Fruit fly (Drosophila melanogaster) whole organism, wandering third instar larva: Measurements from ENCODE around the gene CG5149.

Source experiments
- Abd-B ChIP-seq: fragments of >200 bp; optimal IDR thresholded peaks from 2 replicates; lab custom pipeline; 2017; ENCODE audit warnings: missing biosample characterization, missing genetic modification characterization
- CG32264 ChIP-seq: fragments of 200-800 bp; sonication (Bioruptor generic); optimal IDR thresholded peaks from 2 replicates; lab custom pipeline; 2016; ENCODE audit warnings: missing biosample characterization, missing genetic modification characterization
- CG9705 ChIP-seq: fragments of 200-800 bp; sonication (Bioruptor generic); optimal IDR thresholded peaks from 2 replicates; lab custom pipeline; 2018; ENCODE audit warnings: missing biosample characterization, mild to moderate bottlenecking, missing genetic modification characterization
- CrebA ChIP-seq: fragments of 200-800 bp; sonication (Bioruptor generic); optimal IDR thresholded peaks from 2 replicates; lab custom pipeline; 2016; ENCODE audit warnings: missing biosample characterization, mild to moderate bottlenecking, missing genetic modification characterization, borderline replicate concordance
- Dfd ChIP-seq: fragments of >200 bp; optimal IDR thresholded peaks from 2 replicates; lab custom pipeline; 2017; ENCODE audit warnings: missing biosample characterization, missing genetic modification characterization
- Dif ChIP-seq: fragments of 200-275, 200-300 bp; sonication (Bioruptor generic); optimal IDR thresholded peaks from 2 replicates; lab custom pipeline; 2018; ENCODE audit warnings: missing biosample characterization, missing genetic modification characterization; ENCODE audit not compliant: partially characterized antibody
- GATAd ChIP-seq: sonication (Bioruptor generic); optimal IDR thresholded peaks from 2 replicates; lab custom pipeline; 2016; ENCODE audit warnings: missing biosample characterization, missing genetic modification characterization
- HLH106 ChIP-seq: fragments of 200-800 bp; optimal IDR thresholded peaks from 3 replicates; lab custom pipeline; 2019; ENCODE audit warnings: missing biosample characterization, mild to moderate bottlenecking, missing genetic modification characterization, moderate library complexity
- Hnf4 ChIP-seq: fragments of 200-800 bp; sonication (Bioruptor generic); optimal IDR thresholded peaks from 2 replicates; lab custom pipeline; 2016; ENCODE audit warnings: missing biosample characterization, mild to moderate bottlenecking, missing genetic modification characterization
- Hr78 ChIP-seq: fragments of >200 bp; optimal IDR thresholded peaks from 2 replicates; lab custom pipeline; 2017; ENCODE audit warnings: missing biosample characterization, missing genetic modification characterization
- Hr83 ChIP-seq: fragments of 200-300 bp; sonication (Bioruptor generic); optimal IDR thresholded peaks from 2 replicates; lab custom pipeline; 2016; ENCODE audit warnings: missing biosample characterization, mild to moderate bottlenecking, missing genetic modification characterization, moderate library complexity; ENCODE audit not compliant: poor library complexity, severe bottlenecking
- Jra ChIP-seq: sonication (Bioruptor generic); optimal IDR thresholded peaks from 2 replicates; lab custom pipeline; 2016; ENCODE audit warnings: missing biosample characterization, missing genetic modification characterization
- Mio ChIP-seq: sonication (Bioruptor generic); optimal IDR thresholded peaks from 2 replicates; lab custom pipeline; 2016; ENCODE audit warnings: missing biosample characterization, missing genetic modification characterization
- Myc ChIP-seq: fragments of >200 bp; optimal IDR thresholded peaks from 2 replicates; lab custom pipeline; 2017
- N ChIP-seq: fragments of >200 bp; optimal IDR thresholded peaks from 2 replicates; lab custom pipeline; 2018; ENCODE audit warnings: missing biosample characterization, missing external identifiers, missing genetic modification characterization
- OdsH ChIP-seq: fragments of 200-800 bp; sonication (Bioruptor generic); optimal IDR thresholded peaks from 2 replicates; lab custom pipeline; 2016; ENCODE audit warnings: missing biosample characterization, mild to moderate bottlenecking, missing genetic modification characterization
- Rel ChIP-seq, 2 experiments: fragments of 200-800 bp; sonication (Bioruptor generic) in 1 of 2; optimal IDR thresholded peaks; 2 replicates in 1 of 2; 3 replicates in 1 of 2; lab custom pipeline; 2016 to 2019; ENCODE audit warnings: mild to moderate bottlenecking in 2 of 2, missing biosample characterization in 2 of 2, missing genetic modification characterization in 2 of 2, moderate library complexity in 1 of 2
- Sp1 ChIP-seq: fragments of 200-800 bp; sonication (Bioruptor generic); optimal IDR thresholded peaks from 3 replicates; lab custom pipeline; 2019; ENCODE audit warnings: missing biosample characterization, mild to moderate bottlenecking, missing genetic modification characterization, moderate library complexity
- Vsx2 ChIP-seq: fragments of 200-300, 225-300 bp; sonication (Bioruptor generic); optimal IDR thresholded peaks from 2 replicates; lab custom pipeline; 2018; ENCODE audit warnings: missing biosample characterization, missing genetic modification characterization; ENCODE audit not compliant: partially characterized antibody
- br ChIP-seq: fragments of 200-800 bp; sonication (Bioruptor generic); optimal IDR thresholded peaks from 2 replicates; lab custom pipeline; 2016; ENCODE audit warnings: missing biosample characterization, missing genetic modification characterization
- brk ChIP-seq: fragments of 200-800 bp; sonication (Bioruptor generic); optimal IDR thresholded peaks from 2 replicates; lab custom pipeline; 2016; ENCODE audit warnings: missing biosample characterization, mild to moderate bottlenecking, missing genetic modification characterization
- dl ChIP-seq, 2 experiments: fragments of 175-275, 200-275 bp in 1 of 2; fragments of 200-275 bp in 1 of 2; sonication (Bioruptor generic); optimal IDR thresholded peaks; lab custom pipeline; 2018; ENCODE audit warnings: mild to moderate bottlenecking in 2 of 2, missing biosample characterization in 2 of 2, missing genetic modification characterization in 2 of 2, moderate library complexity in 2 of 2; ENCODE audit not compliant: partially characterized antibody in 2 of 2, insufficient read depth in 1 of 2
- dmrt93B ChIP-seq: fragments of 200-800 bp; sonication (Bioruptor generic); optimal IDR thresholded peaks from 2 replicates; lab custom pipeline; 2018; ENCODE audit warnings: missing biosample characterization, mild to moderate bottlenecking, missing genetic modification characterization
- dsf ChIP-seq: sonication (Bioruptor generic); optimal IDR thresholded peaks from 2 replicates; lab custom pipeline; 2016; ENCODE audit warnings: missing biosample characterization, missing genetic modification characterization, borderline replicate concordance
- ey ChIP-seq: fragments of 200-800 bp; sonication (Bioruptor generic); optimal IDR thresholded peaks from 2 replicates; lab custom pipeline; 2016; ENCODE audit warnings: missing biosample characterization, missing genetic modification characterization
- foxo ChIP-seq, 2 experiments: fragments of 200-800 bp; sonication (Bioruptor generic); optimal IDR thresholded peaks; 2 replicates in 1 of 2; 3 replicates in 1 of 2; lab custom pipeline; 2016 to 2017; ENCODE audit warnings: missing biosample characterization in 2 of 2, missing genetic modification characterization in 2 of 2
- fru ChIP-seq: fragments of 200-800 bp; sonication (Bioruptor generic); optimal IDR thresholded peaks from 3 replicates; lab custom pipeline; 2016; ENCODE audit warnings: missing biosample characterization, mild to moderate bottlenecking, missing genetic modification characterization
- h ChIP-seq: fragments of 200-800 bp; sonication (Bioruptor generic); optimal IDR thresholded peaks from 3 replicates; lab custom pipeline; 2016; ENCODE audit warnings: missing biosample characterization, mild to moderate bottlenecking, missing genetic modification characterization
- jim ChIP-seq: fragments of 175-275, 200-325 bp; sonication (Bioruptor generic); optimal IDR thresholded peaks from 2 replicates; lab custom pipeline; 2016; ENCODE audit warnings: missing biosample characterization, mild to moderate bottlenecking, missing genetic modification characterization
- lola ChIP-seq: fragments of >200 bp; optimal IDR thresholded peaks from 2 replicates; lab custom pipeline; 2017; ENCODE audit warnings: missing biosample characterization, missing genetic modification characterization
- pan ChIP-seq: fragments of >200 bp; optimal IDR thresholded peaks from 2 replicates; lab custom pipeline; 2017
- psq ChIP-seq: fragments of 200-800 bp; sonication (Bioruptor generic); optimal IDR thresholded peaks from 3 replicates; lab custom pipeline; 2017; ENCODE audit warnings: missing biosample characterization, mild to moderate bottlenecking, missing genetic modification characterization, moderate library complexity
- rgr ChIP-seq: fragments of 200-800 bp; sonication (Bioruptor generic); optimal IDR thresholded peaks from 3 replicates; lab custom pipeline; 2016; ENCODE audit warnings: missing biosample characterization, mild to moderate bottlenecking, missing genetic modification characterization
- sage ChIP-seq: fragments of 200-800 bp; sonication (Bioruptor generic); optimal IDR thresholded peaks from 2 replicates; lab custom pipeline; 2016; ENCODE audit warnings: missing biosample characterization, mild to moderate bottlenecking, missing genetic modification characterization
- sv ChIP-seq: fragments of 200-800 bp; sonication (Bioruptor generic); optimal IDR thresholded peaks from 3 replicates; lab custom pipeline; 2016; ENCODE audit warnings: missing biosample characterization, missing genetic modification characterization
- tai ChIP-seq: sonication (Bioruptor generic); optimal IDR thresholded peaks from 2 replicates; lab custom pipeline; 2016; ENCODE audit warnings: missing biosample characterization, missing genetic modification characterization
- usp ChIP-seq: fragments of >200 bp; optimal IDR thresholded peaks from 2 replicates; lab custom pipeline; 2017; ENCODE audit warnings: missing biosample characterization, missing genetic modification characterization
- woc ChIP-seq: sonication (Bioruptor generic); optimal IDR thresholded peaks from 2 replicates; lab custom pipeline; 2016; ENCODE audit warnings: missing biosample characterization, mild to moderate bottlenecking, missing genetic modification characterization

The CG5149 gene

dm6 chr2L:7420305-7421287 is 32.5 kb upstream of the CG5149 start:
- TF ChIP-seq rgr (GFP tag; lab: Kevin White, UChicago) (peak; percentile 78), Jra (GFP tag; lab: Kevin White, UChicago) (peak; percentile 45), dl (GFP tag; optimal IDR thresholded peaks at IDR 0.05; lab: Kevin White, UChicago; ENCODE audit: insufficient read depth in 1 of 2, partially characterized antibody in 2 of 2) (peak in 1 of 2 experiments; percentile 1), Sp1 (GFP tag; lab: Kevin White, UChicago) (peak; percentile 87), h (GFP tag; lab: Kevin White, UChicago) (peak; percentile 90), Abd-B (GFP tag; lab: Kevin White, UChicago) (no peak), brk (GFP tag; lab: Kevin White, UChicago) (no peak), woc (peak; percentile 88), N (GFP tag; lab: Kevin White, UChicago) (no peak), ey (GFP tag; lab: Kevin White, UChicago) (peak; percentile 91), usp (GFP tag; lab: Kevin White, UChicago) (no peak), Hnf4 (GFP tag; lab: Kevin White, UChicago) (peak; percentile 80), Hr83 (GFP tag; lab: Kevin White, UChicago) (peak; percentile 37), jim (GFP tag; lab: Kevin White, UChicago) (no peak), HLH106 (tag; lab: Kevin White, UChicago) (peak; percentile 66), Hr78 (no peak), fru (GFP tag; lab: Kevin White, UChicago) (peak; percentile 89), Vsx2 (GFP tag; lab: Kevin White, UChicago) (no peak), foxo (GFP tag; optimal IDR thresholded peaks at IDR 0.05; lab: Kevin White, UChicago) (peak in 1 of 2 experiments; percentile 89), CrebA (GFP tag; lab: Kevin White, UChicago) (no peak), OdsH (GFP tag; lab: Kevin White, UChicago) (peak; percentile 88), Mio (GFP tag; lab: Kevin White, UChicago) (no peak), GATAd (GFP tag; lab: Kevin White, UChicago) (no peak), tai (peak; percentile 67), CG9705 (GFP tag; lab: Kevin White, UChicago) (no peak), dmrt93B (GFP tag; lab: Kevin White, UChicago) (peak; percentile 65), Myc (lab: Kevin White, UChicago) (no peak), sage (GFP tag; lab: Kevin White, UChicago) (peak; percentile 73), br (GFP tag; lab: Kevin White, UChicago) (peak; percentile 90), pan (no peak), CG32264 (GFP tag; lab: Kevin White, UChicago) (peak; percentile 85), sv (peak; percentile 49), Dfd (peak; percentile 28), Rel (GFP tag; optimal IDR thresholded peaks at IDR 0.05; lab: Kevin White, UChicago) (peak; percentile 24), Rel (tag; optimal IDR thresholded peaks at IDR 0.05; lab: Kevin White, UChicago) (peak; percentile 24), Dif (GFP tag; lab: Kevin White, UChicago) (no peak), lola (GFP tag; lab: Kevin White, UChicago) (no peak), psq (GFP tag; lab: Kevin White, UChicago) (peak; percentile 66), dsf (GFP tag; lab: Kevin White, UChicago) (no peak)
